Worm (Caenorhabditis elegans): ENCODE measurements around the gene prp-3.

ce11 chrIII:10404918-10405317 lies 22.9 kb downstream of the prp-3 start, which contains the start of the genes M03C11.3 and chl-1:
- TF ChIP-seq him-1 (tag; optimal IDR thresholded peaks at IDR 0.05), result no peak
- no peak for TF ChIP-seq dao-5 (tag; optimal IDR thresholded peaks at IDR 0.05)

Data from whole organism, L4/young adult.